Worm (Caenorhabditis elegans) whole organism, mixed stage, embryonic: ENCODE measurements around the gene Y38A10A.2.

Source experiments
- M03D4.4 ChIP-seq: sonication (generic microtip); optimal IDR thresholded peaks from 2 replicates; lab custom pipeline; 2017; ENCODE audit warnings: mild to moderate bottlenecking, missing genetic modification characterization, missing compliant biosample characterization
- bed-3 ChIP-seq: fragments of 200-800 bp; sonication (Bioruptor generic); optimal IDR thresholded peaks from 3 replicates; lab custom pipeline; 2018; ENCODE audit warnings: mild to moderate bottlenecking, missing genetic modification characterization, moderate library complexity, missing compliant biosample characterization
- blmp-1 ChIP-seq: fragments of 150-350 bp; optimal IDR thresholded peaks from 2 replicates; lab custom pipeline; 2014; ENCODE audit warnings: missing biosample characterization, missing genetic modification characterization
- ceh-39 ChIP-seq: fragments of 150-350 bp; optimal IDR thresholded peaks from 2 replicates; lab custom pipeline; 2014; ENCODE audit warnings: missing biosample characterization, missing genetic modification characterization
- ceh-43 ChIP-seq: fragments of 200-800 bp; sonication (Bioruptor generic); optimal IDR thresholded peaks from 2 replicates; lab custom pipeline; 2018; ENCODE audit warnings: mild to moderate bottlenecking, missing genetic modification characterization, moderate library complexity, missing compliant biosample characterization
- ceh-83 ChIP-seq: fragments of 200-800 bp; sonication (Bioruptor generic); optimal IDR thresholded peaks from 2 replicates; lab custom pipeline; 2018; ENCODE audit warnings: mild to moderate bottlenecking, missing genetic modification characterization, missing compliant biosample characterization
- ces-1 ChIP-seq: fragments of 150-350 bp; optimal IDR thresholded peaks from 2 replicates; lab custom pipeline; 2014; ENCODE audit warnings: missing biosample characterization, missing genetic modification reagents, missing genetic modification characterization
- cnd-1 ChIP-seq: fragments of 200-800 bp; sonication (Bioruptor generic); optimal IDR thresholded peaks from 2 replicates; lab custom pipeline; 2018; ENCODE audit warnings: mild to moderate bottlenecking, missing genetic modification characterization, missing compliant biosample characterization
- drap-1 ChIP-seq: fragments of 200-800 bp; sonication (Bioruptor generic); optimal IDR thresholded peaks from 3 replicates; lab custom pipeline; 2018; ENCODE audit warnings: mild to moderate bottlenecking, missing genetic modification characterization, missing compliant biosample characterization
- elt-1 ChIP-seq: sonication (generic microtip); optimal IDR thresholded peaks from 2 replicates; lab custom pipeline; 2017; ENCODE audit warnings: missing genetic modification characterization, mild to moderate bottlenecking, missing compliant biosample characterization, antibody characterized with exemption, moderate library complexity, borderline replicate concordance; ENCODE audit not compliant: insufficient read depth
- flh-1 ChIP-seq: fragments of 200-800 bp; sonication (Bioruptor generic); optimal IDR thresholded peaks from 2 replicates; lab custom pipeline; 2018; ENCODE audit warnings: mild to moderate bottlenecking, missing genetic modification characterization, moderate library complexity, missing compliant biosample characterization
- ham-2 ChIP-seq: fragments of 200-800 bp; sonication (Bioruptor generic); optimal IDR thresholded peaks from 2 replicates; lab custom pipeline; 2018; ENCODE audit warnings: mild to moderate bottlenecking, missing genetic modification characterization, missing compliant biosample characterization
- hlh-1 ChIP-seq: fragments of 150-350 bp; optimal IDR thresholded peaks from 2 replicates; lab custom pipeline; 2014; ENCODE audit warnings: missing biosample characterization, missing genetic modification reagents, missing genetic modification characterization
- lin-13 ChIP-seq: fragments of 150-350 bp; optimal IDR thresholded peaks from 2 replicates; lab custom pipeline; 2014; ENCODE audit warnings: missing biosample characterization, missing genetic modification characterization
- lin-32 ChIP-seq: fragments of 200-800 bp; sonication (Bioruptor generic); optimal IDR thresholded peaks from 2 replicates; lab custom pipeline; 2018; ENCODE audit warnings: mild to moderate bottlenecking, missing genetic modification characterization, missing compliant biosample characterization
- lsy-2 ChIP-seq: fragments of 150-350 bp; optimal IDR thresholded peaks from 2 replicates; lab custom pipeline; 2014; ENCODE audit warnings: missing biosample characterization, missing genetic modification characterization
- mab-5 ChIP-seq: fragments of 150-350 bp; optimal IDR thresholded peaks from 2 replicates; lab custom pipeline; 2014; ENCODE audit warnings: missing biosample characterization, missing genetic modification characterization
- mep-1 ChIP-seq: fragments of 150-350 bp; optimal IDR thresholded peaks from 2 replicates; lab custom pipeline; 2017; ENCODE audit warnings: missing biosample characterization, missing genetic modification reagents, missing genetic modification characterization, inconsistent platforms
- mls-2 ChIP-seq: sonication (generic microtip); optimal IDR thresholded peaks from 2 replicates; lab custom pipeline; 2016; ENCODE audit warnings: mild to moderate bottlenecking, missing genetic modification characterization, moderate library complexity, missing compliant biosample characterization
- nhr-12 ChIP-seq: fragments of 150-350 bp; optimal IDR thresholded peaks from 2 replicates; lab custom pipeline; 2014; ENCODE audit warnings: missing biosample characterization, missing genetic modification characterization
- nhr-2 ChIP-seq: fragments of 150-350 bp; optimal IDR thresholded peaks from 2 replicates; lab custom pipeline; 2014; ENCODE audit warnings: missing biosample characterization, missing genetic modification characterization
- nhr-237 ChIP-seq: fragments of 150-350 bp; optimal IDR thresholded peaks from 2 replicates; lab custom pipeline; 2014; ENCODE audit warnings: missing biosample characterization, missing genetic modification characterization
- nhr-28 ChIP-seq: fragments of 150-350 bp; optimal IDR thresholded peaks from 2 replicates; lab custom pipeline; 2014; ENCODE audit warnings: missing biosample characterization, missing genetic modification characterization
- pha-4 ChIP-seq: fragments of 150-350 bp; optimal IDR thresholded peaks from 2 replicates; lab custom pipeline; 2018; ENCODE audit warnings: missing biosample characterization, missing genetic modification reagents, missing genetic modification characterization
- sem-2 ChIP-seq: fragments of 200-800 bp; sonication (Bioruptor generic); optimal IDR thresholded peaks from 2 replicates; lab custom pipeline; 2018; ENCODE audit warnings: mild to moderate bottlenecking, missing genetic modification characterization, missing compliant biosample characterization
- sptf-1 ChIP-seq: sonication (generic microtip); optimal IDR thresholded peaks from 2 replicates; lab custom pipeline; 2017; ENCODE audit warnings: mild to moderate bottlenecking, missing genetic modification characterization, moderate library complexity, missing compliant biosample characterization
- tbx-8 ChIP-seq: fragments of 200-800 bp; sonication (Bioruptor generic); optimal IDR thresholded peaks from 2 replicates; lab custom pipeline; 2018; ENCODE audit warnings: mild to moderate bottlenecking, missing genetic modification characterization, moderate library complexity, missing compliant biosample characterization
- unc-120 ChIP-seq: sonication (generic microtip); optimal IDR thresholded peaks from 2 replicates; lab custom pipeline; 2017; ENCODE audit warnings: missing genetic modification characterization, missing compliant biosample characterization; ENCODE audit not compliant: poor library complexity, severe bottlenecking
- unc-39 ChIP-seq: fragments of 150-350 bp; optimal IDR thresholded peaks from 2 replicates; lab custom pipeline; 2014; ENCODE audit warnings: missing biosample characterization, missing genetic modification characterization
- unc-62 ChIP-seq: fragments of 150-350 bp; optimal IDR thresholded peaks from 2 replicates; lab custom pipeline; 2014; ENCODE audit warnings: missing biosample characterization, missing genetic modification reagents, missing genetic modification characterization
- zip-8 ChIP-seq: fragments of 150-350 bp; optimal IDR thresholded peaks from 2 replicates; lab custom pipeline; 2014; ENCODE audit warnings: missing biosample characterization, missing genetic modification characterization
- ztf-11 ChIP-seq: fragments of 150-350 bp; optimal IDR thresholded peaks from 2 replicates; lab custom pipeline; 2014; ENCODE audit warnings: missing biosample characterization, missing genetic modification characterization

The Y38A10A.2 gene

ce11 chrV:6063330-6063729 is at the start of gene Y38A10A.2:
TSS of gene Y38A10A.2 (minus strand) at chrV:6063430.
- TF ChIP-seq lin-13 (tag; lab: Kevin White, UChicago) (no peak), bed-3 (GFP tag; lab: Kevin White, UChicago) (no peak), nhr-2 (tag; lab: Kevin White, UChicago) (no peak), ham-2 (no peak), nhr-12 (no peak), ceh-43 (GFP tag; lab: Kevin White, UChicago) (no peak), sem-2 (GFP tag; lab: Kevin White, UChicago) (no peak), ztf-11 (tag; lab: Kevin White, UChicago) (no peak), unc-120 (tag; lab: Kevin White, UChicago) (no peak), cnd-1 (tag; lab: Kevin White, UChicago) (no peak), lsy-2 (no peak), nhr-237 (no peak), unc-62 (no peak), drap-1 (GFP tag; lab: Kevin White, UChicago) (no peak), zip-8 (tag; lab: Kevin White, UChicago) (no peak), ceh-39 (tag; lab: Kevin White, UChicago) (no peak), lin-32 (GFP tag; lab: Kevin White, UChicago) (no peak)

DNA sequence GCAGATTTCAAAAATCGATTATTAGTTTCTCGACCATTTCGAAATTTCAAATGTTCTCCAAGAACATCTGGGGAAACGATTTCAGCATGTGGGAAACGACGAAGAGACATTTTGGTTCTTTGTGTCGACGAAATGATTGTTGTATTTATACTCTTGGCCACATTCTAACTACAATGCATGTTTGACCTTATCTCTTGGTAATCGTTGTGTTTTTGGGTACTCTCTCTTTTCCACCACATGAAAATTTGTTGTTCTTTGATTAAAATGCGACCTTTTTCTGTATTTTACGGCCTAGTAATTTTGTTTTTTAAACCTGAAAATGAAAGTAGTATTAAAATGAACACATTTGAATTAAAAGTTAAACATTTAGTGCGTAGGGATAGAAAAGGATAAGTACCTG is 49.6 kb upstream of the Y38A10A.2 start, which contains the start of gene F17A9.5:
Gene F17A9.5, minus strand, starts transcription at position 175 of the 400 bp plus-strand sequence.
- no peak for TF ChIP-seq nhr-237
- no peak for TF ChIP-seq ztf-11 (tag; lab: Kevin White, UChicago)
- TF ChIP-seq unc-39 (tag; lab: Kevin White, UChicago) = no peak
- no peak for TF ChIP-seq mls-2 (tag; lab: Kevin White, UChicago)
- no peak for TF ChIP-seq lin-32 (GFP tag; lab: Kevin White, UChicago)
- no peak for TF ChIP-seq nhr-28 (tag; lab: Kevin White, UChicago)
- TF ChIP-seq nhr-2 (tag; lab: Kevin White, UChicago) = no peak
- no peak for TF ChIP-seq unc-120 (tag; lab: Kevin White, UChicago)
- no peak for TF ChIP-seq mab-5 (tag; lab: Kevin White, UChicago)
- TF ChIP-seq pha-4 (tag; lab: Kevin White, UChicago) = no peak
- no peak for TF ChIP-seq ces-1 (GFP tag; lab: Kevin White, UChicago)
- TF ChIP-seq ceh-39 (tag; lab: Kevin White, UChicago) = no peak
- TF ChIP-seq blmp-1 (tag; lab: Kevin White, UChicago) = no peak
- TF ChIP-seq lsy-2 = no peak
- TF ChIP-seq mep-1 = no peak

DNA sequence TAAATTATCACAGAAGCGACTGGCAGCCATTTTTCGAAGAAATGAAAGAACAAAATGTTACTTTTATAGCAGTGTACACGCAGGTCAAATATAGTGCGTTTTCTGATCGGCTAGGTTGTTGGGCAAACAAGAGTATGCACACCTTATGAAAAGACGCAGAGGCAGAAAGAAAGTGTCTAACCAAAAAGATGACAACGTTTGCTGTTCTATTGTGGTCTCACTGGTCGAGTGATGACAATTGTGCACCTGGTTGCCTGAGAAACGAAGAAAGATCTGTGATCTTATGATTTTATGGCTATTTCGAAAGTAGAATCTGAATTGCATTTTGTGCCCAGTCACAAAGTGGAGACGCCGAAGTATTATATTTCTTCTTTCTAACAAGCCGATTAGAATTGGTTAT is 47.3 kb upstream of the Y38A10A.2 start, which contains the start of gene F17A9.4:
Gene F17A9.4, minus strand, starts transcription at position 97 of the 400 bp plus-strand sequence.
- TF ChIP-seq M03D4.4 (tag; lab: Kevin White, UChicago) (no peak), flh-1 (GFP tag; lab: Kevin White, UChicago) (no peak), ceh-39 (tag; lab: Kevin White, UChicago) (no peak), nhr-12 (no peak), mab-5 (tag; lab: Kevin White, UChicago) (no peak), ham-2 (no peak), mep-1 (no peak), ceh-83 (GFP tag; lab: Kevin White, UChicago) (no peak), pha-4 (tag; lab: Kevin White, UChicago) (peak; percentile 9)
- TF ChIP-seq, all 35 proteins: peak for 1

- TF ChIP-seq nhr-12 (no peak), ces-1 (GFP tag; lab: Kevin White, UChicago) (peak; percentile 29), mls-2 (tag; lab: Kevin White, UChicago) (no peak), hlh-1 (tag; lab: Kevin White, UChicago) (no peak), lin-32 (GFP tag; lab: Kevin White, UChicago) (no peak), sptf-1 (peak; percentile 30), lsy-2 (peak; percentile 37)
Measured at ce11 chrV:6107474-6107873, 44.2 kb upstream of the Y38A10A.2 start, which contains the start of gene cwf-19L1. TSS of gene cwf-19L1 (plus strand) at chrV:6107828.

DNA sequence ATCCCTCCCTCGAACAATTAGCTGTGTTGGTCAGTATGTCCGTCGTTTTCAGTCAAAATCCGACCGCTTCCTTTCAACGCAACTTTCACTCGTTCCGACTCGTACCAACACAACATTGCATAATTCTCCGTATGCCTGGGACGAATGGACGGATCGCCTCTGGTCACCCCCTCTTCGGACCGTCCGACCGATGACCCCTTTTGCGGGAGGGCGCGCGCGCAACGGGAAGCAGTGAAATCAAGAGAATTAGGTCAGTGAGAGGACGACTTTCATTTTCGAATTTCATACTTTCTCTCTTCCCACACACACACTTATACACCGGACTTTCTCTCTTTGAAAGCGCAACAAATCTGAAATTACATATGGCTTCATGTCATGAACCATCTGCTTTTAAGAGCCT is 42.1 kb upstream of the Y38A10A.2 start, which contains the start of gene atf-8:
Gene atf-8, plus strand, starts transcription at position 234 of the 400 bp plus-strand sequence.
- TF ChIP-seq mab-5 (tag; lab: Kevin White, UChicago) = no peak
- no peak for TF ChIP-seq sem-2 (GFP tag; lab: Kevin White, UChicago)
- peak; percentile 77 for TF ChIP-seq ham-2
- TF ChIP-seq blmp-1 (tag; lab: Kevin White, UChicago) = peak; percentile 99
- TF ChIP-seq tbx-8 = no peak
- no peak for TF ChIP-seq drap-1 (GFP tag; lab: Kevin White, UChicago)
- no peak for TF ChIP-seq nhr-2 (tag; lab: Kevin White, UChicago)
- no peak for TF ChIP-seq elt-1
